Worm (Caenorhabditis elegans): ENCODE results near the gene ndx-3.

ndx-3 gene

ce11 chrII:4935518-4935917 lies 17.9 kb upstream of the ndx-3 start, which contains the start of gene ZK546.5:
Gene ZK546.5 (plus strand): TSS chrII:4935818.
- no peak for TF ChIP-seq unc-62 (GFP tag; optimal IDR thresholded peaks at IDR 0.05)

ce11 chrII:4937743-4938142 lies 15.6 kb upstream of the ndx-3 start, which contains the start of gene ZK546.4:
Gene ZK546.4 (plus strand): TSS chrII:4938043.
- no peak for TF ChIP-seq unc-62 (GFP tag; optimal IDR thresholded peaks at IDR 0.05)

ce11 chrII:4941050-4941449 lies 12.3 kb upstream of the ndx-3 start, which contains the start of gene cblc-1:
Gene cblc-1 (minus strand): TSS chrII:4941150.
- no peak for TF ChIP-seq unc-62 (GFP tag; optimal IDR thresholded peaks at IDR 0.05)

ce11 chrII:4941541-4942206 lies 11.7 kb upstream of the ndx-3 start, which contains the start of gene ZK546.19:
Gene ZK546.19 (plus strand): TSS chrII:4941726.
- no peak for TF ChIP-seq unc-62 (GFP tag; optimal IDR thresholded peaks at IDR 0.05)

ce11 chrII:4942397-4942796 lies 11.0 kb upstream of the ndx-3 start:
- no peak for TF ChIP-seq unc-62 (GFP tag; optimal IDR thresholded peaks at IDR 0.05)

ce11 chrII:4942829-4943228 lies 10.6 kb upstream of the ndx-3 start:
- no peak for TF ChIP-seq unc-62 (GFP tag; optimal IDR thresholded peaks at IDR 0.05)

ce11 chrII:4943849-4944248 lies 9.5 kb upstream of the ndx-3 start, which contains the start of gene mdt-4:
Gene mdt-4 (minus strand): TSS chrII:4943949.
- TF ChIP-seq unc-62 (GFP tag; optimal IDR thresholded peaks at IDR 0.05), result no peak

- no peak for TF ChIP-seq unc-62 (GFP tag; optimal IDR thresholded peaks at IDR 0.05)
These were observed 7.7 kb upstream of the ndx-3 start, which contains the start of the genes gldi-11 and ZK546.2 for ce11 chrII:4945695-4946094. Gene gldi-11 (minus strand): TSS chrII:4945789. Gene ZK546.2 (plus strand): TSS chrII:4946027.

ce11 chrII:4946775-4947174 lies 6.6 kb upstream of the ndx-3 start:
- no peak for TF ChIP-seq unc-62 (GFP tag; optimal IDR thresholded peaks at IDR 0.05)

ce11 chrII:4948118-4948517 lies 5.3 kb upstream of the ndx-3 start:
- no peak for TF ChIP-seq unc-62 (GFP tag; optimal IDR thresholded peaks at IDR 0.05)

- TF ChIP-seq unc-62 (GFP tag; optimal IDR thresholded peaks at IDR 0.05), result no peak
These were observed 3.9 kb upstream of the ndx-3 start, which contains the start of the genes try-1 and zyg-12 for ce11 chrII:4949380-4949950. Gene try-1 (minus strand): TSS chrII:4949527. Gene zyg-12 (plus strand): TSS chrII:4949900.

- TF ChIP-seq unc-62 (GFP tag; optimal IDR thresholded peaks at IDR 0.05), result no peak
These were observed 940 bp downstream of the ndx-3 start for ce11 chrII:4954099-4954959.

ce11 chrII:4955353-4955752 lies 2.0 kb downstream of the ndx-3 start, which contains the start of gene pbs-3:
Gene pbs-3 (minus strand): TSS chrII:4955427.
- TF ChIP-seq unc-62 (GFP tag; optimal IDR thresholded peaks at IDR 0.05), result no peak

ce11 chrII:4959719-4960118 lies 6.3 kb downstream of the ndx-3 start, which contains the start of gene ulp-2:
Gene ulp-2 (minus strand): TSS chrII:4959876.
- TF ChIP-seq unc-62 (GFP tag; optimal IDR thresholded peaks at IDR 0.05), result no peak

ce11 chrII:4960690-4961089 lies 7.3 kb downstream of the ndx-3 start:
- TF ChIP-seq unc-62 (GFP tag; optimal IDR thresholded peaks at IDR 0.05), result no peak

- no peak for TF ChIP-seq unc-62 (GFP tag; optimal IDR thresholded peaks at IDR 0.05)
These were observed 13.2 kb downstream of the ndx-3 start for ce11 chrII:4966576-4966975.

All from whole organism, dauer.